Fruit fly (Drosophila melanogaster) whole organism, larva: Measurements from ENCODE around the gene CG6293.
A peak's percentile ranks its signal among the peaks of the same experiment; 100 is the strongest.

Experiments used
- noc ChIP-seq: fragments of 200-800 bp; sonication (Bioruptor generic); optimal IDR thresholded peaks from 3 replicates; lab custom pipeline; 2019; ENCODE audit warnings: missing biosample characterization, mild to moderate bottlenecking, missing genetic modification characterization, moderate library complexity

CG6293 gene

dm6 chr3R:10263972-10264536 lies 47.4 kb downstream of the CG6293 start, which contains the start of gene Nuak:
Nuak (plus strand) TSS chr3R:10264306.
- TF ChIP-seq noc = peak; percentile 74

dm6 chr3R:10261800-10262199 lies 49.6 kb downstream of the CG6293 start, which contains the start of the genes Sirt6 and pont:
Sirt6 (minus strand) TSS chr3R:10261849.
pont (plus strand) TSS chr3R:10262123.
- peak; percentile 88 for TF ChIP-seq noc
